Fruit fly (Drosophila melanogaster) whole organism, embryonic: ENCODE results near the gene Ing5.

Experiments
- Abd-B ChIP-seq: fragments of 200-800 bp; sonication (Bioruptor generic); optimal IDR thresholded peaks from 2 replicates; lab custom pipeline; 2018; ENCODE audit warnings: missing biosample characterization, mild to moderate bottlenecking, missing genetic modification characterization, moderate library complexity
- Atf-2 ChIP-seq: fragments of 200-800 bp; sonication (Bioruptor generic); optimal IDR thresholded peaks from 2 replicates; lab custom pipeline; 2016; ENCODE audit warnings: missing biosample characterization, missing genetic modification characterization
- B-H2 ChIP-seq: fragments of 200-800 bp; sonication (Bioruptor generic); optimal IDR thresholded peaks from 2 replicates; lab custom pipeline; 2018; ENCODE audit warnings: missing biosample characterization, mild to moderate bottlenecking, missing genetic modification characterization
- Bdp1 ChIP-seq: fragments of 200-800 bp; sonication (Bioruptor generic); optimal IDR thresholded peaks from 3 replicates; lab custom pipeline; 2016; ENCODE audit warnings: missing biosample characterization, missing genetic modification characterization
- C15 ChIP-seq: fragments of 200-800 bp; sonication (Bioruptor generic); IDR thresholded peaks from 3 replicates; pipeline ENCODE4 v1.3.6; 2022; ENCODE audit warnings: missing biosample characterization, missing genetic modification characterization
- CG11723 ChIP-seq: fragments of 200-800 bp; sonication (Bioruptor generic); optimal IDR thresholded peaks from 2 replicates; lab custom pipeline; 2017; ENCODE audit warnings: missing biosample characterization, mild to moderate bottlenecking, missing genetic modification characterization
- CG2678 ChIP-seq: fragments of 200-800 bp; sonication (Bioruptor generic); optimal IDR thresholded peaks from 3 replicates; lab custom pipeline; 2019; ENCODE audit warnings: missing biosample characterization, mild to moderate bottlenecking, missing genetic modification characterization, moderate library complexity
- CG2712 ChIP-seq: fragments of 200-800 bp; optimal IDR thresholded peaks from 3 replicates; lab custom pipeline; 2019; ENCODE audit warnings: missing biosample characterization, mild to moderate bottlenecking, missing genetic modification characterization, moderate library complexity
- CG33557 ChIP-seq: fragments of 200-800 bp; sonication (Bioruptor generic); optimal IDR thresholded peaks from 2 replicates; lab custom pipeline; 2019; ENCODE audit warnings: missing biosample characterization, mild to moderate bottlenecking, missing genetic modification characterization, moderate library complexity
- CG43689 ChIP-seq: fragments of 200-800 bp; sonication (Bioruptor generic); IDR thresholded peaks from 2 replicates; pipeline ENCODE4 v1.3.6; 2022; ENCODE audit warnings: missing biosample characterization, missing genetic modification characterization
- CG4617 ChIP-seq: fragments of 200-800 bp; sonication (Bioruptor generic); optimal IDR thresholded peaks from 3 replicates; lab custom pipeline; 2016; ENCODE audit warnings: missing biosample characterization, missing genetic modification characterization, borderline replicate concordance
- CG6791 ChIP-seq: fragments of 200-800 bp; sonication (Bioruptor generic); IDR thresholded peaks from 3 replicates; pipeline ENCODE4 v1.3.6; 2022; ENCODE audit warnings: missing biosample characterization, missing genetic modification characterization; ENCODE audit not compliant: partially characterized antibody
- CG8281 ChIP-seq: fragments of 200-800 bp; sonication (Bioruptor generic); optimal IDR thresholded peaks from 2 replicates; lab custom pipeline; 2018; ENCODE audit warnings: missing biosample characterization, mild to moderate bottlenecking, missing genetic modification characterization, moderate library complexity
- Dek ChIP-seq: fragments of 200-800 bp; sonication (Bioruptor generic); optimal IDR thresholded peaks from 3 replicates; lab custom pipeline; 2019; ENCODE audit warnings: missing biosample characterization, mild to moderate bottlenecking, missing genetic modification characterization, moderate library complexity
- E2f1 ChIP-seq: fragments of 200-800 bp; sonication (Bioruptor generic); IDR thresholded peaks from 2 replicates; pipeline ENCODE4 v1.3.6; 2022; ENCODE audit warnings: missing biosample characterization, missing genetic modification characterization
- Hmx ChIP-seq: fragments of 200-800 bp; sonication (Bioruptor generic); optimal IDR thresholded peaks from 2 replicates; lab custom pipeline; 2016; ENCODE audit warnings: missing biosample characterization, missing genetic modification characterization
- MESR4 ChIP-seq: fragments of 200-800 bp; sonication (Bioruptor generic); optimal IDR thresholded peaks from 2 replicates; lab custom pipeline; 2018; ENCODE audit warnings: missing biosample characterization, mild to moderate bottlenecking, missing genetic modification characterization, moderate library complexity
- Neu2 ChIP-seq: fragments of 200-800 bp; sonication (Bioruptor generic); optimal IDR thresholded peaks from 3 replicates; lab custom pipeline; 2016; ENCODE audit warnings: missing biosample characterization, missing genetic modification characterization, borderline replicate concordance
- Oli ChIP-seq: fragments of 200-800 bp; sonication (Bioruptor generic); optimal IDR thresholded peaks from 2 replicates; lab custom pipeline; 2018; ENCODE audit warnings: missing biosample characterization, mild to moderate bottlenecking, missing genetic modification characterization, moderate library complexity
- Opbp ChIP-seq: fragments of 200-800 bp; sonication (Bioruptor generic); IDR thresholded peaks from 3 replicates; pipeline ENCODE4 v1.3.6; 2022; ENCODE audit warnings: missing biosample characterization, missing genetic modification characterization; ENCODE audit not compliant: partially characterized antibody
- Poxn ChIP-seq: fragments of 200-800 bp; sonication (Bioruptor generic); IDR thresholded peaks from 2 replicates; pipeline ENCODE4 v1.3.6; 2022; ENCODE audit warnings: missing biosample characterization, missing genetic modification characterization
- Spps ChIP-seq: fragments of 200-800 bp; sonication (Bioruptor generic); optimal IDR thresholded peaks from 2 replicates; lab custom pipeline; 2018; ENCODE audit warnings: missing biosample characterization, mild to moderate bottlenecking, missing genetic modification characterization
- amos ChIP-seq: fragments of 200-800 bp; sonication (Bioruptor generic); IDR thresholded peaks from 2 replicates; pipeline ENCODE4 v1.3.6; 2022; ENCODE audit warnings: missing biosample characterization, missing genetic modification characterization; ENCODE audit not compliant: partially characterized antibody
- ato ChIP-seq: fragments of 200-800 bp; sonication (Bioruptor generic); IDR thresholded peaks from 2 replicates; pipeline ENCODE4 v1.3.6; 2022; ENCODE audit warnings: missing biosample characterization, missing genetic modification characterization; ENCODE audit not compliant: partially characterized antibody
- br ChIP-seq: fragments of >200 bp; optimal IDR thresholded peaks from 2 replicates; lab custom pipeline; 2017
- cato ChIP-seq: fragments of 200-800 bp; sonication (Bioruptor generic); optimal IDR thresholded peaks from 2 replicates; lab custom pipeline; 2016; ENCODE audit warnings: missing biosample characterization, missing genetic modification characterization, borderline replicate concordance
- chif ChIP-seq, 2 experiments: fragments of 200-800 bp; sonication (Bioruptor generic); optimal IDR thresholded peaks; 3 replicates each; lab custom pipeline; 2016; ENCODE audit warnings: missing biosample characterization in 2 of 2, missing genetic modification characterization in 2 of 2
- croc ChIP-seq: fragments of 200-800 bp; sonication (Bioruptor generic); conservative IDR thresholded peaks from 3 replicates; pipeline ENCODE4 v1.3.6; 2022; ENCODE audit warnings: missing biosample characterization, missing genetic modification characterization
- disco-r ChIP-seq: fragments of 200-800 bp; sonication (Bioruptor generic); optimal IDR thresholded peaks from 2 replicates; lab custom pipeline; 2016; ENCODE audit warnings: missing biosample characterization, missing genetic modification characterization
- dm ChIP-seq: fragments of 200-800 bp; sonication (Bioruptor generic); optimal IDR thresholded peaks from 3 replicates; lab custom pipeline; 2016; ENCODE audit warnings: missing biosample characterization, missing genetic modification characterization
- dmrt11E ChIP-seq: fragments of 200-800 bp; sonication (Bioruptor generic); optimal IDR thresholded peaks from 3 replicates; lab custom pipeline; 2018; ENCODE audit warnings: missing biosample characterization, mild to moderate bottlenecking, missing genetic modification characterization, moderate library complexity
- en ChIP-seq: fragments of 200-800 bp; sonication (Bioruptor generic); optimal IDR thresholded peaks from 2 replicates; lab custom pipeline; 2016; ENCODE audit warnings: missing biosample characterization, missing genetic modification characterization
- exex ChIP-seq: fragments of 200-800 bp; sonication (Bioruptor generic); optimal IDR thresholded peaks from 4 replicates; lab custom pipeline; 2018; ENCODE audit warnings: missing biosample characterization, mild to moderate bottlenecking, missing genetic modification characterization, moderate library complexity
- gcm ChIP-seq: fragments of 200-800 bp; sonication (Bioruptor generic); optimal IDR thresholded peaks from 2 replicates; lab custom pipeline; 2019; ENCODE audit warnings: missing biosample characterization, mild to moderate bottlenecking, missing genetic modification characterization, moderate library complexity
- gcm2 ChIP-seq: fragments of 200-800 bp; sonication (Bioruptor generic); optimal IDR thresholded peaks from 2 replicates; lab custom pipeline; 2016; ENCODE audit warnings: missing biosample characterization, missing genetic modification characterization
- gro ChIP-seq: fragments of 200-800 bp; sonication (Bioruptor generic); optimal IDR thresholded peaks from 2 replicates; lab custom pipeline; 2016; ENCODE audit warnings: missing biosample characterization, missing genetic modification characterization
- gsb-n ChIP-seq: fragments of 200-800 bp; sonication (Bioruptor generic); optimal IDR thresholded peaks from 3 replicates; lab custom pipeline; 2018; ENCODE audit warnings: missing biosample characterization, mild to moderate bottlenecking, missing genetic modification characterization
- h ChIP-seq: fragments of >200 bp; optimal IDR thresholded peaks from 2 replicates; lab custom pipeline; 2017
- her ChIP-seq: fragments of 200-800 bp; sonication (Bioruptor generic); optimal IDR thresholded peaks from 2 replicates; lab custom pipeline; 2016; ENCODE audit warnings: missing biosample characterization, missing genetic modification characterization
- kah ChIP-seq: fragments of 200-800 bp; sonication (Bioruptor generic); optimal IDR thresholded peaks from 2 replicates; lab custom pipeline; 2018; ENCODE audit warnings: missing biosample characterization, mild to moderate bottlenecking, missing genetic modification characterization
- lab ChIP-seq: fragments of 200-800 bp; sonication (Bioruptor generic); optimal IDR thresholded peaks from 3 replicates; lab custom pipeline; 2017; ENCODE audit warnings: missing biosample characterization, missing genetic modification characterization, mild to moderate bottlenecking, moderate library complexity, missing genetic modification reagents
- oc ChIP-seq: fragments of 200-800 bp; sonication (Bioruptor generic); optimal IDR thresholded peaks from 2 replicates; lab custom pipeline; 2018; ENCODE audit warnings: missing biosample characterization, mild to moderate bottlenecking, missing genetic modification characterization, moderate library complexity
- org-1 ChIP-seq: fragments of 200-800 bp; sonication (Bioruptor generic); optimal IDR thresholded peaks from 2 replicates; lab custom pipeline; 2017; ENCODE audit warnings: missing biosample characterization, missing genetic modification characterization
- pb ChIP-seq: fragments of 200-800 bp; sonication (Bioruptor generic); optimal IDR thresholded peaks from 3 replicates; lab custom pipeline; 2016; ENCODE audit warnings: missing biosample characterization, missing genetic modification characterization
- pita ChIP-seq: fragments of 200-800 bp; sonication (Bioruptor generic); optimal IDR thresholded peaks from 2 replicates; lab custom pipeline; 2017; ENCODE audit warnings: missing biosample characterization, mild to moderate bottlenecking, missing genetic modification characterization
- pum ChIP-seq: fragments of 200-800 bp; sonication (Bioruptor generic); optimal IDR thresholded peaks from 2 replicates; lab custom pipeline; 2016; ENCODE audit warnings: missing biosample characterization, missing genetic modification characterization
- repo ChIP-seq: fragments of 200-800 bp; sonication (Bioruptor generic); optimal IDR thresholded peaks from 2 replicates; lab custom pipeline; 2016; ENCODE audit warnings: missing biosample characterization, missing genetic modification characterization
- run ChIP-seq: fragments of 200-800 bp; sonication (Bioruptor generic); optimal IDR thresholded peaks from 3 replicates; lab custom pipeline; 2018; ENCODE audit warnings: missing biosample characterization, mild to moderate bottlenecking, missing genetic modification characterization
- salm ChIP-seq: fragments of 200-800 bp; sonication (Bioruptor generic); optimal IDR thresholded peaks from 2 replicates; lab custom pipeline; 2018; ENCODE audit warnings: missing biosample characterization, mild to moderate bottlenecking, missing genetic modification characterization
- trh ChIP-seq: fragments of 200-800 bp; sonication (Bioruptor generic); optimal IDR thresholded peaks from 2 replicates; lab custom pipeline; 2016; ENCODE audit warnings: missing biosample characterization, missing genetic modification characterization
- vfl ChIP-seq: fragments of 200-800 bp; sonication (Bioruptor generic); optimal IDR thresholded peaks from 2 replicates; lab custom pipeline; 2016; ENCODE audit warnings: missing biosample characterization, missing genetic modification characterization

Ing5 gene

dm6 chr2L:13378488-13378964, 8.6 kb downstream of the Ing5 start, which contains the start of the genes CG9302 and beta'COP (continued):
- TF ChIP-seq Dek (tag; lab: Kevin White, UChicago), result no peak
- peak; percentile 34 for TF ChIP-seq Atf-2
- peak; percentile 7 for TF ChIP-seq kah (GFP tag; lab: Kevin White, UChicago)
- TF ChIP-seq trh (GFP tag; lab: Kevin White, UChicago), result no peak
- peak; percentile 58; the same call in 1 of the 3 replicates for TF ChIP-seq CG6791 (GFP tag; lab: Robert Waterston, UW)
- TF ChIP-seq Opbp (GFP tag; lab: Robert Waterston, UW), result peak; percentile 68
- no peak for TF ChIP-seq CG11723 (GFP tag; lab: Kevin White, UChicago)
- no peak for TF ChIP-seq repo (GFP tag; lab: Kevin White, UChicago)
- no peak for TF ChIP-seq oc (tag; lab: Kevin White, UChicago)
- TF ChIP-seq pb (GFP tag; lab: Kevin White, UChicago), result no peak
- no peak for TF ChIP-seq br
- TF ChIP-seq Poxn (GFP tag; lab: Robert Waterston, UW), result no peak
- TF ChIP-seq salm, result no peak
- no peak for TF ChIP-seq Hmx (GFP tag; lab: Kevin White, UChicago)
- peak; percentile 50 for TF ChIP-seq cato
- TF ChIP-seq ato (GFP tag; lab: Robert Waterston, UW), result no peak
- TF ChIP-seq her, result no peak
- no peak for TF ChIP-seq CG43689
- TF ChIP-seq lab (GFP tag; lab: Kevin White, UChicago), result no peak
- peak; percentile 77 for TF ChIP-seq B-H2 (GFP tag; lab: Kevin White, UChicago)
- TF ChIP-seq pum, result peak; percentile 47
- no peak for TF ChIP-seq gcm (GFP tag; lab: Kevin White, UChicago)
- TF ChIP-seq exex, result peak; percentile 51
- no peak for TF ChIP-seq run (tag; lab: Kevin White, UChicago)
- TF ChIP-seq Oli (tag; lab: Kevin White, UChicago), result peak; percentile 59
- no peak for TF ChIP-seq C15 (GFP tag; lab: Robert Waterston, UW)
- TF ChIP-seq amos, result peak; percentile 63
- TF ChIP-seq CG2712 (tag; lab: Kevin White, UChicago), result peak; percentile 81
- peak; percentile 28 for TF ChIP-seq gro (GFP tag; lab: Kevin White, UChicago)
- peak; percentile 56 for TF ChIP-seq croc
- no peak for TF ChIP-seq pita (GFP tag; lab: Kevin White, UChicago)
- TF ChIP-seq Bdp1, result peak; percentile 69
- no peak for TF ChIP-seq gcm2
- TF ChIP-seq en (GFP tag; lab: Kevin White, UChicago), result no peak
- TF ChIP-seq h (lab: Kevin White, UChicago), result no peak
- TF ChIP-seq CG4617, result peak; percentile 50
- peak; percentile 67 for TF ChIP-seq dmrt11E (tag; lab: Kevin White, UChicago)
- peak; percentile 91 for TF ChIP-seq Abd-B (GFP tag; lab: Kevin White, UChicago)
- TF ChIP-seq MESR4 (GFP tag; lab: Kevin White, UChicago), result no peak
- no peak for TF ChIP-seq Neu2 (GFP tag; lab: Kevin White, UChicago)
- TF ChIP-seq dm (GFP tag; lab: Kevin White, UChicago), result peak; percentile 37
- TF ChIP-seq E2f1, result no peak
- no peak for TF ChIP-seq CG2678 (tag; lab: Kevin White, UChicago)
- TF ChIP-seq gsb-n, result no peak
- TF ChIP-seq org-1, result no peak
- no peak for TF ChIP-seq CG8281 (tag; lab: Kevin White, UChicago)
- TF ChIP-seq chif (GFP tag; optimal IDR thresholded peaks at IDR 0.05; lab: Kevin White, UChicago), result peak in 1 of 2 experiments; percentile 20
- no peak for TF ChIP-seq disco-r
- TF ChIP-seq CG33557 (GFP tag; lab: Kevin White, UChicago), result peak; percentile 65
- TF ChIP-seq Spps (tag; lab: Kevin White, UChicago), result peak; percentile 12
- peak; percentile 19 for TF ChIP-seq vfl (GFP tag; lab: Kevin White, UChicago)
